Fruit fly (Drosophila melanogaster) whole organism, prepupa: ENCODE data around the gene CG17242.
A peak's percentile ranks its signal among the peaks of the same experiment; 100 is the strongest.

Experiments used
- Blimp-1 ChIP-seq: fragments of 200-800 bp; sonication (Bioruptor generic); optimal IDR thresholded peaks from 3 replicates; lab custom pipeline; 2017; ENCODE audit warnings: missing biosample characterization, missing genetic modification characterization, mild to moderate bottlenecking, moderate library complexity, missing genetic modification reagents
- CG10631 ChIP-seq: fragments of 200-800 bp; sonication (Bioruptor generic); optimal IDR thresholded peaks from 2 replicates; lab custom pipeline; 2016; ENCODE audit warnings: missing biosample characterization, missing genetic modification characterization
- CG10669 ChIP-seq: fragments of 200-800 bp; sonication (Bioruptor generic); optimal IDR thresholded peaks from 3 replicates; lab custom pipeline; 2018; ENCODE audit warnings: missing biosample characterization, mild to moderate bottlenecking, missing genetic modification characterization, moderate library complexity
- CG11294 ChIP-seq: fragments of 200-800 bp; sonication (Bioruptor generic); IDR thresholded peaks from 2 replicates; pipeline ENCODE4 v1.3.6; 2022; ENCODE audit warnings: missing biosample characterization, missing genetic modification characterization
- CG11762 ChIP-seq: fragments of 200-800 bp; sonication (Bioruptor generic); optimal IDR thresholded peaks from 3 replicates; lab custom pipeline; 2016; ENCODE audit warnings: missing biosample characterization, missing genetic modification characterization; ENCODE audit not compliant: insufficient read depth
- CG15336 ChIP-seq: fragments of 200-800 bp; sonication (Bioruptor generic); IDR thresholded peaks from 2 replicates; pipeline ENCODE4 v1.3.6; 2022; ENCODE audit warnings: missing biosample characterization, missing genetic modification characterization
- CG1621 ChIP-seq: fragments of 200-800 bp; sonication (Bioruptor generic); optimal IDR thresholded peaks from 3 replicates; lab custom pipeline; 2018; ENCODE audit warnings: missing biosample characterization, mild to moderate bottlenecking, missing genetic modification characterization
- CG3032 ChIP-seq: fragments of 200-800 bp; optimal IDR thresholded peaks from 2 replicates; lab custom pipeline; 2019; ENCODE audit warnings: missing biosample characterization, mild to moderate bottlenecking, missing genetic modification characterization, moderate library complexity
- CG31627 ChIP-seq: fragments of 200-800 bp; sonication (Bioruptor generic); optimal IDR thresholded peaks from 3 replicates; lab custom pipeline; 2016; ENCODE audit warnings: missing biosample characterization, missing genetic modification characterization
- CG32006 ChIP-seq: fragments of 200-800 bp; sonication (Bioruptor generic); optimal IDR thresholded peaks from 3 replicates; lab custom pipeline; 2017; ENCODE audit warnings: missing biosample characterization, mild to moderate bottlenecking, missing genetic modification characterization
- CG3919 ChIP-seq: fragments of 200-800 bp; sonication (Bioruptor generic); optimal IDR thresholded peaks from 3 replicates; lab custom pipeline; 2016; ENCODE audit warnings: missing biosample characterization, missing genetic modification characterization
- CG6163 ChIP-seq: fragments of 200-800 bp; sonication (Bioruptor generic); IDR thresholded peaks from 3 replicates; pipeline ENCODE4 v1.3.6; 2022; ENCODE audit warnings: missing biosample characterization, missing genetic modification characterization
- CG6276 ChIP-seq: fragments of 200-800 bp; sonication (Bioruptor generic); optimal IDR thresholded peaks from 2 replicates; lab custom pipeline; 2017; ENCODE audit warnings: missing biosample characterization, mild to moderate bottlenecking, missing genetic modification characterization
- CG6792 ChIP-seq: fragments of 200-800 bp; sonication (Bioruptor generic); optimal IDR thresholded peaks from 3 replicates; lab custom pipeline; 2016; ENCODE audit warnings: missing biosample characterization, missing genetic modification characterization
- CG6808 ChIP-seq: fragments of 200-800 bp; sonication (Bioruptor generic); optimal IDR thresholded peaks from 3 replicates; lab custom pipeline; 2017; ENCODE audit warnings: missing biosample characterization, missing genetic modification characterization, mild to moderate bottlenecking, moderate library complexity, missing genetic modification reagents
- CG7368 ChIP-seq: fragments of 200-800 bp; sonication (Bioruptor generic); optimal IDR thresholded peaks from 3 replicates; lab custom pipeline; 2016; ENCODE audit warnings: missing biosample characterization, missing genetic modification characterization
- CG8632 ChIP-seq: fragments of 200-800 bp; sonication (Bioruptor generic); optimal IDR thresholded peaks from 3 replicates; lab custom pipeline; 2016; ENCODE audit warnings: missing biosample characterization, missing genetic modification characterization
- Eip75B ChIP-seq: fragments of 200-800 bp; sonication (Bioruptor generic); optimal IDR thresholded peaks from 3 replicates; lab custom pipeline; 2016; ENCODE audit warnings: missing biosample characterization, missing genetic modification characterization
- Eip78C ChIP-seq: fragments of 200-800 bp; sonication (Bioruptor generic); peaks from one replicate; lab custom pipeline; 2016; ENCODE audit warnings: missing biosample characterization, missing genetic modification characterization
- Eip93F ChIP-seq: fragments of 200-800 bp; sonication (Bioruptor generic); optimal IDR thresholded peaks from 2 replicates; lab custom pipeline; 2016; ENCODE audit warnings: missing biosample characterization, mild to moderate bottlenecking, missing genetic modification characterization
- Ets96B ChIP-seq: fragments of 200-800 bp; optimal IDR thresholded peaks from 2 replicates; lab custom pipeline; 2019; ENCODE audit warnings: missing biosample characterization, mild to moderate bottlenecking, missing genetic modification characterization, moderate library complexity
- Gug ChIP-seq: fragments of 200-800 bp; sonication (Bioruptor generic); IDR thresholded peaks from 2 replicates; pipeline ENCODE4 v1.3.6; 2022; ENCODE audit warnings: missing biosample characterization, missing genetic modification characterization
- Hr39 ChIP-seq: fragments of 200-800 bp; sonication (Bioruptor generic); optimal IDR thresholded peaks from 2 replicates; lab custom pipeline; 2016; ENCODE audit warnings: missing biosample characterization, missing genetic modification characterization
- Met ChIP-seq: fragments of 200-800 bp; sonication (Bioruptor generic); optimal IDR thresholded peaks from 3 replicates; lab custom pipeline; 2016; ENCODE audit warnings: missing biosample characterization, missing genetic modification characterization
- OdsH ChIP-seq: fragments of 200-800 bp; sonication (Bioruptor generic); optimal IDR thresholded peaks from 3 replicates; lab custom pipeline; 2016; ENCODE audit warnings: missing biosample characterization, missing genetic modification characterization
- Smox ChIP-seq: fragments of 200-800 bp; sonication (Bioruptor generic); optimal IDR thresholded peaks from 3 replicates; lab custom pipeline; 2016; ENCODE audit warnings: missing biosample characterization, missing genetic modification characterization
- Sox102F ChIP-seq: fragments of 200-800 bp; sonication (Bioruptor generic); optimal IDR thresholded peaks from 2 replicates; lab custom pipeline; 2016; ENCODE audit warnings: missing biosample characterization, mild to moderate bottlenecking, missing genetic modification characterization
- Sox14 ChIP-seq: fragments of 200-800 bp; sonication (Bioruptor generic); optimal IDR thresholded peaks from 3 replicates; lab custom pipeline; 2016; ENCODE audit warnings: missing biosample characterization, missing genetic modification characterization
- Sox15 ChIP-seq: fragments of 200-800 bp; sonication (Bioruptor generic); optimal IDR thresholded peaks from 3 replicates; lab custom pipeline; 2016; ENCODE audit warnings: missing biosample characterization, missing genetic modification characterization
- achi ChIP-seq: fragments of 200-800 bp; sonication (Bioruptor generic); optimal IDR thresholded peaks from 3 replicates; lab custom pipeline; 2016; ENCODE audit warnings: missing biosample characterization, missing genetic modification characterization
- acj6 ChIP-seq: fragments of 200-800 bp; sonication (Bioruptor generic); optimal IDR thresholded peaks from 3 replicates; lab custom pipeline; 2016; ENCODE audit warnings: missing biosample characterization, missing genetic modification characterization
- cyc ChIP-seq: fragments of 200-800 bp; sonication (Bioruptor generic); optimal IDR thresholded peaks from 3 replicates; lab custom pipeline; 2016; ENCODE audit warnings: missing biosample characterization, missing genetic modification characterization
- dac ChIP-seq: fragments of 200-800 bp; sonication (Bioruptor generic); optimal IDR thresholded peaks from 2 replicates; lab custom pipeline; 2017; ENCODE audit warnings: missing biosample characterization, mild to moderate bottlenecking, missing genetic modification characterization
- dsx ChIP-seq: fragments of 200-800 bp; optimal IDR thresholded peaks from 3 replicates; lab custom pipeline; 2019; ENCODE audit warnings: missing biosample characterization, mild to moderate bottlenecking, missing genetic modification characterization, moderate library complexity; ENCODE audit not compliant: poor library complexity, severe bottlenecking
- eg ChIP-seq: fragments of 200-800 bp; sonication (Bioruptor generic); IDR thresholded peaks from 3 replicates; pipeline ENCODE4 v1.3.6; 2022; ENCODE audit warnings: missing biosample characterization, missing genetic modification characterization
- esn ChIP-seq: fragments of 200-800 bp; sonication (Bioruptor generic); optimal IDR thresholded peaks from 2 replicates; lab custom pipeline; 2016; ENCODE audit warnings: missing biosample characterization, mild to moderate bottlenecking, missing genetic modification characterization, moderate library complexity
- net ChIP-seq: fragments of 200-800 bp; sonication (Bioruptor generic); optimal IDR thresholded peaks from 3 replicates; lab custom pipeline; 2016; ENCODE audit warnings: missing biosample characterization, missing genetic modification characterization
- salr ChIP-seq, 2 experiments: fragments of 200-800 bp; sonication (Bioruptor generic); optimal IDR thresholded peaks; 3 replicates each; lab custom pipeline; 2016 to 2018; ENCODE audit warnings: missing biosample characterization in 2 of 2, missing genetic modification characterization in 2 of 2, mild to moderate bottlenecking in 1 of 2
- spab ChIP-seq: fragments of 200-800 bp; sonication (Bioruptor generic); optimal IDR thresholded peaks from 2 replicates; lab custom pipeline; 2017; ENCODE audit warnings: missing biosample characterization, mild to moderate bottlenecking, missing genetic modification characterization, missing genetic modification reagents
- ss ChIP-seq, 2 experiments: fragments of 200-800 bp; sonication (Bioruptor generic); optimal IDR thresholded peaks; 2 replicates in 1 of 2; 3 replicates in 1 of 2; lab custom pipeline; 2017 to 2018; ENCODE audit warnings: mild to moderate bottlenecking in 2 of 2, missing biosample characterization in 2 of 2, missing genetic modification characterization in 2 of 2, moderate library complexity in 1 of 2
- svp ChIP-seq: fragments of 200-800 bp; sonication (Bioruptor generic); peaks from one replicate; lab custom pipeline; 2016; ENCODE audit warnings: missing biosample characterization, missing genetic modification characterization
- topi ChIP-seq: fragments of 200-800 bp; sonication (Bioruptor generic); optimal IDR thresholded peaks from 3 replicates; lab custom pipeline; 2016; ENCODE audit warnings: missing biosample characterization, missing genetic modification characterization
- vri ChIP-seq: fragments of 200-800 bp; sonication (Bioruptor generic); optimal IDR thresholded peaks from 3 replicates; lab custom pipeline; 2016; ENCODE audit warnings: missing biosample characterization, mild to moderate bottlenecking, missing genetic modification characterization

CG17242 gene

DNA sequence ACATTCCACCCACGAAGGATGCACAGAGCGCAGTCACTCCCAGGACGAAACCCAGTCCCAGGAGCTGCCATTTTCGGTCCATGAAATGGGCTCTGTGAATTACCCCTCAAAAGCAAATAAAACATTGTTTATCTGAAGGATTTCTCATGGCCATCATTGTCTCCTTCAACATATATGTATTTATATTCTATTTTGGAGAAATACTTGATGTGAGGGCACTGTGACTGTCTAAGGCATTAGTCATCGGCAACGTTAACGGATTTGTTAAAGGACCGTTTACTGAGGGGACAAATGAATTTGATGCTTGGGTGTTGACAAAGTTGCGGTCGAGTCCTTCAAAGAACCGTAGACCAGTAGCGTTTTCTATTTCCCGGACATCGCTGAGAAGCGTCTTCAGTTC lies 29.7 kb downstream of the CG17242 start, which contains the start of gene Tengl2:
TSS of gene Tengl2 (minus strand) at position 101 of the 400 bp plus-strand sequence.
- TF ChIP-seq Eip75B (GFP tag; lab: Kevin White, UChicago): no peak
- TF ChIP-seq cyc: no peak
- TF ChIP-seq topi: no peak
- TF ChIP-seq Met (GFP tag; lab: Kevin White, UChicago): no peak
- no peak for TF ChIP-seq eg (GFP tag; lab: Robert Waterston, UW)
- no peak for TF ChIP-seq CG11762
- TF ChIP-seq dsx (GFP tag; lab: Kevin White, UChicago): no peak
- no peak for TF ChIP-seq vri (GFP tag; lab: Kevin White, UChicago)
- TF ChIP-seq acj6: no peak
- no peak for TF ChIP-seq CG7368 (GFP tag; lab: Kevin White, UChicago)
- no peak for TF ChIP-seq spab
- no peak for TF ChIP-seq net (GFP tag; lab: Kevin White, UChicago)
- no peak for TF ChIP-seq Smox (GFP tag; lab: Kevin White, UChicago)
- no peak for TF ChIP-seq dac (GFP tag; lab: Kevin White, UChicago)
- TF ChIP-seq CG6808 (GFP tag; lab: Kevin White, UChicago): no peak
- no peak for TF ChIP-seq CG3919 (GFP tag; lab: Kevin White, UChicago)
- TF ChIP-seq CG31627 (GFP tag; lab: Kevin White, UChicago): no peak

DNA sequence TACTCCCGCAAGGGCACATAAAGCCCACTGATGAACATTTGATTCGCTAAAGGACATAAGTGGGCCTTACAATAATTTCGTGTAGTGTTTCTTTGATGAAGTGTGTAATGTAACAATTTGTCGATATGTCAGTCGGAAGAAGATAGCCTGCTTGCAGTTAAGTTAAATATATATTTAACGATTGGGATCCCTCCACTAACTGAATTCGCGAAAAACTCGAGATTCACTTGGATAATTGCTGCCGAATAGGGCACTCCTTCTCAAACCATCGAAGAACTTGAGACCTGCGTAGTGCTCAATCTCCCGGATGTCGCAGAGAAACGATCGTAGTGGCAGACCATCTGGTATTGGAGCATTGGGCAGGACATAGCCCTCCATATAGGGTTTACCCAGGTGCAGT lies 30.8 kb downstream of the CG17242 start, which contains the start of gene Tengl3:
TSS of gene Tengl3 (minus strand) at position 101 of the 400 bp plus-strand sequence.
- TF ChIP-seq salr (GFP tag; optimal IDR thresholded peaks at IDR 0.05; lab: Kevin White, UChicago) (no peak), Sox102F (GFP tag; lab: Kevin White, UChicago) (no peak), ss (GFP tag; optimal IDR thresholded peaks at IDR 0.05; lab: Kevin White, UChicago) (no peak), CG6792 (GFP tag; lab: Kevin White, UChicago) (no peak), CG32006 (GFP tag; lab: Kevin White, UChicago) (no peak), Blimp-1 (GFP tag; lab: Kevin White, UChicago) (no peak)
- TF ChIP-seq, all 60 proteins: peak for 0

DNA sequence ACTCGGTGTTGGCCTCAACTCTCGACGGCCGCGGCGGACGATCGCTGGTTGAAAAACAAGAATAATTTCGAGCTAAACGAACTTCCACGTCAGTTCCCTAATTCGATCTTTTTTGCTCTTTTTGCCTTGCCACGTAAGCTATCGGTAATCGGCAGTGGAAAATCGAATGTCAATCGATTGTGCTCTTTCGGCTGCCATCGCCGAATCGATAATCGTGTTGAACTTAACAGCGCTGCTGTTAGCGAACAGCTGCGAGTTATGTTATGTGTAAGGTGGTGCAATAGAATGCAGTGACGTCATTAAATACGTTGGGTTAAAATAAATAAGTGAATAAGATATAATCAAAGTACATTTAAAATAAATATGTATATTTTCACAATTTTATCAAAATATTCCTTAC lies 32.2 kb downstream of the CG17242 start, which contains the start of gene Sec24CD:
TSS of gene Sec24CD (minus strand) at position 123 of the 400 bp plus-strand sequence.
- TF ChIP-seq eg (GFP tag; lab: Robert Waterston, UW) (peak; percentile 40; the same call in 1 of the 3 replicates), svp (GFP tag; lab: Kevin White, UChicago) (peak; percentile 33), Ets96B (tag; lab: Kevin White, UChicago) (no peak), dsx (GFP tag; lab: Kevin White, UChicago) (no peak), CG11294 (GFP tag; lab: Robert Waterston, UW) (no peak), Sox15 (GFP tag; lab: Kevin White, UChicago) (no peak), OdsH (GFP tag; lab: Kevin White, UChicago) (no peak), Hr39 (GFP tag; lab: Kevin White, UChicago) (no peak), Eip78C (GFP tag; lab: Kevin White, UChicago) (no peak), Eip75B (GFP tag; lab: Kevin White, UChicago) (no peak), CG10631 (GFP tag; lab: Kevin White, UChicago) (no peak), CG8632 (GFP tag; lab: Kevin White, UChicago) (no peak), CG6792 (GFP tag; lab: Kevin White, UChicago) (no peak), Blimp-1 (GFP tag; lab: Kevin White, UChicago) (no peak), achi (GFP tag; lab: Kevin White, UChicago) (no peak), CG10669 (no peak), CG6163 (no peak), Eip93F (GFP tag; lab: Kevin White, UChicago) (peak; percentile 9), CG11762 (no peak), CG1621 (no peak), Gug (GFP tag; lab: Robert Waterston, UW) (no peak), CG7368 (GFP tag; lab: Kevin White, UChicago) (no peak), esn (GFP tag; lab: Kevin White, UChicago) (peak; percentile 36), CG15336 (GFP tag; lab: Robert Waterston, UW) (peak; percentile 13; the same call in 1 of the 2 replicates), Sox14 (GFP tag; lab: Kevin White, UChicago) (no peak), CG6276 (GFP tag; lab: Kevin White, UChicago) (no peak), vri (GFP tag; lab: Kevin White, UChicago) (no peak), CG3032 (tag; lab: Kevin White, UChicago) (peak; percentile 13)
